Fruit fly (Drosophila melanogaster) S2 (cell line): ENCODE results near the gene CG16775.

ENCODE experiments used
- CG8478 ChIP-seq: fragments of >200 bp; optimal IDR thresholded peaks from 2 replicates; lab custom pipeline; 2018
- CTCF ChIP-seq, 2 experiments: fragments of >200 bp; optimal IDR thresholded peaks; 2 replicates each; lab custom pipeline; 2018

CG16775 gene

dm6 chr3L:17886545-17886944, at the start of gene CG16775:
Gene CG16775, minus strand, starts transcription at chr3L:17886645.
- TF ChIP-seq CG8478 (lab: Kevin White, UChicago) (no peak), CTCF (optimal IDR thresholded peaks at IDR 0.05; lab: Kevin White, UChicago) (no peak)

dm6 chr3L:17935032-17935431, 48.6 kb upstream of the CG16775 start:
- TF ChIP-seq CTCF (optimal IDR thresholded peaks at IDR 0.05; lab: Kevin White, UChicago) (no peak), CG8478 (lab: Kevin White, UChicago) (no peak)

dm6 chr3L:17933788-17934318, 47.4 kb upstream of the CG16775 start:
- TF ChIP-seq CTCF (optimal IDR thresholded peaks at IDR 0.05; lab: Kevin White, UChicago): no peak
- TF ChIP-seq CG8478 (lab: Kevin White, UChicago): no peak

dm6 chr3L:17933065-17933464, 46.6 kb upstream of the CG16775 start:
- TF ChIP-seq CG8478 (lab: Kevin White, UChicago): no peak
- TF ChIP-seq CTCF (optimal IDR thresholded peaks at IDR 0.05; lab: Kevin White, UChicago): no peak

dm6 chr3L:17931887-17932286, 45.4 kb upstream of the CG16775 start:
- TF ChIP-seq CG8478 (lab: Kevin White, UChicago) (no peak), CTCF (optimal IDR thresholded peaks at IDR 0.05; lab: Kevin White, UChicago) (no peak)

dm6 chr3L:17929697-17930581, 43.5 kb upstream of the CG16775 start:
- TF ChIP-seq CTCF (optimal IDR thresholded peaks at IDR 0.05; lab: Kevin White, UChicago) (no peak), CG8478 (lab: Kevin White, UChicago) (no peak)

- TF ChIP-seq CG8478 (lab: Kevin White, UChicago) (no peak), CTCF (optimal IDR thresholded peaks at IDR 0.05; lab: Kevin White, UChicago) (no peak)
Measured at dm6 chr3L:17928106-17928505, 41.7 kb upstream of the CG16775 start.

dm6 chr3L:17926575-17927276, 40.3 kb upstream of the CG16775 start:
- TF ChIP-seq CG8478 (lab: Kevin White, UChicago): no peak
- TF ChIP-seq CTCF (optimal IDR thresholded peaks at IDR 0.05; lab: Kevin White, UChicago): no peak

- TF ChIP-seq CTCF (optimal IDR thresholded peaks at IDR 0.05; lab: Kevin White, UChicago) (no peak), CG8478 (lab: Kevin White, UChicago) (no peak)
Measured at dm6 chr3L:17925180-17925753, 38.8 kb upstream of the CG16775 start.

- TF ChIP-seq CTCF (optimal IDR thresholded peaks at IDR 0.05; lab: Kevin White, UChicago) (no peak), CG8478 (lab: Kevin White, UChicago) (no peak)
Measured at dm6 chr3L:17924005-17924755, 37.7 kb upstream of the CG16775 start.

dm6 chr3L:17922182-17923102, 36.0 kb upstream of the CG16775 start:
- TF ChIP-seq CG8478 (lab: Kevin White, UChicago) (no peak), CTCF (optimal IDR thresholded peaks at IDR 0.05; lab: Kevin White, UChicago) (no peak)

dm6 chr3L:17921462-17921861, 35.0 kb upstream of the CG16775 start:
- TF ChIP-seq CTCF (optimal IDR thresholded peaks at IDR 0.05; lab: Kevin White, UChicago) (no peak), CG8478 (lab: Kevin White, UChicago) (no peak)
